Worm (Caenorhabditis elegans): Measurements from ENCODE around the gene fbxb-112.

fbxb-112 gene

ce11 chrII:3482231-3482630, 8.7 kb upstream of the fbxb-112 start, which contains the start of gene smu-2 (continued):
- no peak for TF ChIP-seq elt-4 (tag; optimal IDR thresholded peaks at IDR 0.05)
- TF ChIP-seq tbx-7 (tag; optimal IDR thresholded peaks at IDR 0.05) = peak; percentile 84
- peak; percentile 91 for TF ChIP-seq C08G9.2 (tag; optimal IDR thresholded peaks at IDR 0.05)
- peak; percentile 52 for TF ChIP-seq pqm-1 (tag; optimal IDR thresholded peaks at IDR 0.05)
- TF ChIP-seq rnt-1 (tag; optimal IDR thresholded peaks at IDR 0.05) = peak; percentile 35
- TF ChIP-seq sox-4 (tag; optimal IDR thresholded peaks at IDR 0.05) = no peak
- peak; percentile 47 for TF ChIP-seq unc-86 (tag; optimal IDR thresholded peaks at IDR 0.05)
- no peak for TF ChIP-seq fkh-10 (GFP tag; optimal IDR thresholded peaks at IDR 0.05)
- TF ChIP-seq unc-3 (GFP tag; conservative IDR thresholded peaks at IDR 0.05) = 0 out of 2 replicates have a peak, but pooled peaks have one; percentile 9
- no peak for TF ChIP-seq unc-3 (tag; optimal IDR thresholded peaks at IDR 0.05)
- peak; percentile 42 for TF ChIP-seq hlh-8 (tag; optimal IDR thresholded peaks at IDR 0.05)
- TF ChIP-seq K09A11.1 (tag; optimal IDR thresholded peaks at IDR 0.05; ENCODE audit: insufficient read depth) = no peak
- TF ChIP-seq ama-1 (optimal IDR thresholded peaks at IDR 0.05) = no peak
- no peak for TF ChIP-seq pha-4 (tag; optimal IDR thresholded peaks at IDR 0.05)
- TF ChIP-seq elt-2 (tag; optimal IDR thresholded peaks at IDR 0.05) = peak; percentile 72
- no peak for TF ChIP-seq T23F11.4 (GFP tag; optimal IDR thresholded peaks at IDR 0.05)
- peak; percentile 31 for TF ChIP-seq fax-1 (tag; optimal IDR thresholded peaks at IDR 0.05)
- TF ChIP-seq ceh-45 (GFP tag; IDR thresholded peaks at IDR 0.05) = peak; percentile 50; the same call in 1 of the 2 replicates
- TF ChIP-seq lim-6 (tag; optimal IDR thresholded peaks at IDR 0.05) = peak; percentile 92

- peak; percentile 35 for TF ChIP-seq elt-2 (tag; optimal IDR thresholded peaks at IDR 0.05)
- no peak for TF ChIP-seq pag-3 (tag; optimal IDR thresholded peaks at IDR 0.05; ENCODE audit: borderline replicate concordance)
These were observed 8.5 kb downstream of the fbxb-112 start, which contains the start of gene Y49F6B.9 for ce11 chrII:3499386-3499785. TSS of gene Y49F6B.9 (minus strand) at chrII:3499387.

ce11 chrII:3500373-3500772, 9.5 kb downstream of the fbxb-112 start:
- TF ChIP-seq unc-3 (GFP tag; conservative IDR thresholded peaks at IDR 0.05) = no peak
- no peak for TF ChIP-seq unc-3 (tag; optimal IDR thresholded peaks at IDR 0.05)
- no peak for TF ChIP-seq elt-4 (tag; optimal IDR thresholded peaks at IDR 0.05)
- TF ChIP-seq C08G9.2 (tag; optimal IDR thresholded peaks at IDR 0.05) = peak; percentile 14
- TF ChIP-seq pqm-1 (tag; optimal IDR thresholded peaks at IDR 0.05) = no peak
- no peak for TF ChIP-seq unc-42 (tag; optimal IDR thresholded peaks at IDR 0.05)
- no peak for TF ChIP-seq ceh-31 (tag; optimal IDR thresholded peaks at IDR 0.05)
- TF ChIP-seq lim-6 (tag; optimal IDR thresholded peaks at IDR 0.05) = no peak
- TF ChIP-seq fax-1 (tag; optimal IDR thresholded peaks at IDR 0.05) = no peak

- 0 out of 2 replicates have a peak, but pooled peaks have one; percentile 6 for TF ChIP-seq ceh-45 (GFP tag; IDR thresholded peaks at IDR 0.05)
- no peak for TF ChIP-seq elt-2 (tag; optimal IDR thresholded peaks at IDR 0.05)
These were observed 11.1 kb downstream of the fbxb-112 start for ce11 chrII:3502011-3502410.

ce11 chrII:3502520-3503323, 11.8 kb downstream of the fbxb-112 start, which contains the start of the genes col-71 and Y49F6B.2:
TSS of gene col-71 (minus strand) at chrII:3502570.
TSS of gene Y49F6B.2 (plus strand) at chrII:3502968.
- TF ChIP-seq hlh-6 (tag; optimal IDR thresholded peaks at IDR 0.05) (no peak), pha-2 (tag; optimal IDR thresholded peaks at IDR 0.05) (no peak), syd-9 (tag; optimal IDR thresholded peaks at IDR 0.05) (no peak), sdc-2 (tag; optimal IDR thresholded peaks at IDR 0.05) (no peak), nhr-11 (tag; optimal IDR thresholded peaks at IDR 0.05) (no peak), ceh-14 (tag; optimal IDR thresholded peaks at IDR 0.05) (peak; percentile 89), pax-1 (tag; optimal IDR thresholded peaks at IDR 0.05) (peak; percentile 44), ama-1 (optimal IDR thresholded peaks at IDR 0.05) (no peak), tbx-7 (tag; optimal IDR thresholded peaks at IDR 0.05) (peak; percentile 84), ceh-22 (tag; optimal IDR thresholded peaks at IDR 0.05) (no peak), ceh-2 (tag; optimal IDR thresholded peaks at IDR 0.05) (peak; percentile 86), fkh-6 (tag; optimal IDR thresholded peaks at IDR 0.05) (no peak), unc-86 (tag; optimal IDR thresholded peaks at IDR 0.05) (peak; percentile 34), hlh-30 (tag; optimal IDR thresholded peaks at IDR 0.05; ENCODE audit: insufficient read depth) (no peak), ets-4 (tag; optimal IDR thresholded peaks at IDR 0.05) (peak; percentile 88), lin-11 (tag; optimal IDR thresholded peaks at IDR 0.05) (no peak), madf-2 (tag; optimal IDR thresholded peaks at IDR 0.05) (no peak), pha-4 (tag; optimal IDR thresholded peaks at IDR 0.05) (no peak), fax-1 (tag; optimal IDR thresholded peaks at IDR 0.05) (peak; percentile 70), sox-4 (tag; optimal IDR thresholded peaks at IDR 0.05) (no peak), eyg-1 (tag; optimal IDR thresholded peaks at IDR 0.05) (no peak), unc-42 (tag; optimal IDR thresholded peaks at IDR 0.05) (peak; percentile 100), npax-4 (tag; optimal IDR thresholded peaks at IDR 0.05) (no peak), dve-1 (tag; optimal IDR thresholded peaks at IDR 0.05) (no peak), ahr-1 (tag; optimal IDR thresholded peaks at IDR 0.05) (peak; percentile 58), K09A11.1 (tag; optimal IDR thresholded peaks at IDR 0.05; ENCODE audit: insufficient read depth) (no peak), Y22D7AL.16 (tag; optimal IDR thresholded peaks at IDR 0.05) (no peak), rnt-1 (tag; optimal IDR thresholded peaks at IDR 0.05) (peak; percentile 73), C08G9.2 (tag; optimal IDR thresholded peaks at IDR 0.05) (peak; percentile 90)
